Worm (Caenorhabditis elegans) whole organism, mixed stage, embryonic: ENCODE results near the gene cal-1.
A peak's percentile ranks its signal among the peaks of the same experiment; 100 is the strongest.

ENCODE experiments used
- elt-1 ChIP-seq: sonication (generic microtip); optimal IDR thresholded peaks from 2 replicates; lab custom pipeline; 2017; ENCODE audit warnings: missing genetic modification characterization, mild to moderate bottlenecking, missing compliant biosample characterization, antibody characterized with exemption, moderate library complexity, borderline replicate concordance; ENCODE audit not compliant: insufficient read depth
- hlh-1 ChIP-seq: fragments of 150-350 bp; optimal IDR thresholded peaks from 2 replicates; lab custom pipeline; 2014; ENCODE audit warnings: missing biosample characterization, missing genetic modification reagents, missing genetic modification characterization
- lin-32 ChIP-seq: fragments of 200-800 bp; sonication (Bioruptor generic); optimal IDR thresholded peaks from 2 replicates; lab custom pipeline; 2018; ENCODE audit warnings: mild to moderate bottlenecking, missing genetic modification characterization, missing compliant biosample characterization
- nhr-28 ChIP-seq: fragments of 150-350 bp; optimal IDR thresholded peaks from 2 replicates; lab custom pipeline; 2014; ENCODE audit warnings: missing biosample characterization, missing genetic modification characterization
- pha-4 ChIP-seq: fragments of 150-350 bp; optimal IDR thresholded peaks from 2 replicates; lab custom pipeline; 2018; ENCODE audit warnings: missing biosample characterization, missing genetic modification reagents, missing genetic modification characterization
- snpc-4 ChIP-seq: fragments of 150-350 bp; optimal IDR thresholded peaks from 2 replicates; lab custom pipeline; 2014; ENCODE audit warnings: missing biosample characterization, missing genetic modification characterization
- tbx-8 ChIP-seq: fragments of 200-800 bp; sonication (Bioruptor generic); optimal IDR thresholded peaks from 2 replicates; lab custom pipeline; 2018; ENCODE audit warnings: mild to moderate bottlenecking, missing genetic modification characterization, moderate library complexity, missing compliant biosample characterization
- unc-120 ChIP-seq: sonication (generic microtip); optimal IDR thresholded peaks from 2 replicates; lab custom pipeline; 2017; ENCODE audit warnings: missing genetic modification characterization, missing compliant biosample characterization; ENCODE audit not compliant: poor library complexity, severe bottlenecking
- unc-39 ChIP-seq: fragments of 150-350 bp; optimal IDR thresholded peaks from 2 replicates; lab custom pipeline; 2014; ENCODE audit warnings: missing biosample characterization, missing genetic modification characterization
- ztf-11 ChIP-seq: fragments of 150-350 bp; optimal IDR thresholded peaks from 2 replicates; lab custom pipeline; 2014; ENCODE audit warnings: missing biosample characterization, missing genetic modification characterization

DNA sequence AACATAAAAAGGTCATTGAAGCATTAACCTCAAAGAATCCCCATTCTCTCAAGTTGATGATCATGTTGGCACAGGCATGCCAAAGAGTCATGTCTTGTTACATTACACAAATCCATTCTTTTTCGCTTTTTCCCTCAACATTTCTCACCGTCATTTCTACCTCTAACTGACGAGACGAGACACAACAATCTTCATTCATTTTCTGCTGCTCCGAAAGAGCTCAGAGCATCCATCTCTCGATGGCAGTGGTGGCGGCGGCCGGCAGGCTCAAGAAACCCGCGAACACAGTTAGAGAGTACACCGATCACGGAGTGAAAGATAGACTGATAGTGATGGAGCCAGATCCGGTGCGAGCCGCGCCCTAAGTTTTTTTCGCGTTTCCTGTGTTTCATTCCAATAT lies 39.9 kb downstream of the cal-1 start:
- TF ChIP-seq unc-39 (tag; lab: Kevin White, UChicago) (no peak), unc-120 (tag; lab: Kevin White, UChicago) (peak; percentile 72), nhr-28 (tag; lab: Kevin White, UChicago) (no peak), pha-4 (tag; lab: Kevin White, UChicago) (no peak), tbx-8 (GFP tag; lab: Kevin White, UChicago) (no peak), elt-1 (tag; lab: Kevin White, UChicago) (no peak), hlh-1 (tag; lab: Kevin White, UChicago) (peak; percentile 22), snpc-4 (no peak), ztf-11 (tag; lab: Kevin White, UChicago) (no peak), lin-32 (GFP tag; lab: Kevin White, UChicago) (no peak)
